Worm (Caenorhabditis elegans): ENCODE measurements around the gene mdt-8.

The mdt-8 gene

DNA sequence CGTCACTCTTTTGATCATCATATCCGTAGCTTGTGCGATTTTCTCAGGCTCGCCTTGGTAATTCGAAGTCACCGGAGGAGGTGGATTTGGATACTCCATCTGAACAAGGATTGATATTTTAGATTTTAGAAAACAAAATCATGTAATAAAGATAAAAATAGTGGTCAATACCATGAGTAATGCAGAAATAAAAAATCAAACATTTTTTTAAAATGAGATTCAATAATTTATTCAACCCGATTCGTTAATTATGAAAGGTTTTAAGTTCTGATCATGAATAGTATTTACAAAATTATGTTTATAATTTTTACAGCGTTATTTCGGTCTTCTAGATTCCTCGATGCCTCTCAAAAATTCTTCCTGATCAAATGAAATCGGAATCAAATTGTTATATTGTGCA lies at the start of gene mdt-8:
mdt-8 (minus strand) TSS at position 101 of the 400 bp plus-strand sequence.
- TF ChIP-seq pros-1 (tag; optimal IDR thresholded peaks at IDR 0.05) = no peak
- TF ChIP-seq elt-2 (tag; optimal IDR thresholded peaks at IDR 0.05) = no peak
- no peak for TF ChIP-seq sox-4 (tag; optimal IDR thresholded peaks at IDR 0.05)
- TF ChIP-seq ceh-9 (tag; optimal IDR thresholded peaks at IDR 0.05) = no peak
- TF ChIP-seq C38D4.7 (GFP tag; optimal IDR thresholded peaks at IDR 0.05) = no peak
- no peak for TF ChIP-seq syd-9 (tag; optimal IDR thresholded peaks at IDR 0.05)
- no peak for TF ChIP-seq eyg-1 (tag; optimal IDR thresholded peaks at IDR 0.05)
- no peak for TF ChIP-seq tbx-7 (tag; optimal IDR thresholded peaks at IDR 0.05)

ce11 chrII:11582698-11583097 lies 49.1 kb upstream of the mdt-8 start, which contains the start of gene ints-7:
ints-7 (plus strand) TSS chrII:11582849.
- no peak for TF ChIP-seq ceh-19 (GFP tag; optimal IDR thresholded peaks at IDR 0.05)
- no peak for TF ChIP-seq unc-3 (GFP tag; conservative IDR thresholded peaks at IDR 0.05)
- no peak for TF ChIP-seq unc-3 (tag; optimal IDR thresholded peaks at IDR 0.05)
- TF ChIP-seq ceh-30 (tag; optimal IDR thresholded peaks at IDR 0.05) = no peak
- no peak for TF ChIP-seq ceh-6 (GFP tag; optimal IDR thresholded peaks at IDR 0.05)
- TF ChIP-seq ceh-22 (tag; optimal IDR thresholded peaks at IDR 0.05) = no peak
- TF ChIP-seq ceh-48 (tag; optimal IDR thresholded peaks at IDR 0.05) = no peak
- no peak for TF ChIP-seq ceh-45 (GFP tag; IDR thresholded peaks at IDR 0.05)
- no peak for TF ChIP-seq odd-2 (tag; optimal IDR thresholded peaks at IDR 0.05)
- TF ChIP-seq unc-86 (tag; optimal IDR thresholded peaks at IDR 0.05) = no peak
- no peak for TF ChIP-seq C08G9.2 (tag; optimal IDR thresholded peaks at IDR 0.05)
- TF ChIP-seq zip-5 (tag; optimal IDR thresholded peaks at IDR 0.05) = no peak
- TF ChIP-seq unc-55 (GFP tag; optimal IDR thresholded peaks at IDR 0.05) = no peak
- TF ChIP-seq hlh-13 (GFP tag; optimal IDR thresholded peaks at IDR 0.05) = no peak
- TF ChIP-seq elt-2 (tag; optimal IDR thresholded peaks at IDR 0.05) = no peak

- TF ChIP-seq ceh-18 (tag; optimal IDR thresholded peaks at IDR 0.05) = no peak
- TF ChIP-seq npax-4 (tag; optimal IDR thresholded peaks at IDR 0.05) = no peak
- peak; percentile 4 for TF ChIP-seq unc-42 (tag; optimal IDR thresholded peaks at IDR 0.05)
- no peak for TF ChIP-seq sox-2 (GFP tag; IDR thresholded peaks at IDR 0.05)
- TF ChIP-seq ceh-31 (tag; optimal IDR thresholded peaks at IDR 0.05) = peak; percentile 39
- no peak for TF ChIP-seq K09A11.1 (tag; optimal IDR thresholded peaks at IDR 0.05; ENCODE audit: insufficient read depth)
- TF ChIP-seq pha-2 (tag; optimal IDR thresholded peaks at IDR 0.05) = no peak
- no peak for TF ChIP-seq ceh-9 (tag; optimal IDR thresholded peaks at IDR 0.05)
- TF ChIP-seq ceh-2 (tag; optimal IDR thresholded peaks at IDR 0.05) = peak; percentile 14
- TF ChIP-seq C08G9.2 (tag; optimal IDR thresholded peaks at IDR 0.05) = peak; percentile 20
Observed at ce11 chrII:11578327-11578726, 44.7 kb upstream of the mdt-8 start, which contains the start of gene smc-6. smc-6 (plus strand) TSS chrII:11578716.

- TF ChIP-seq che-1 (tag; optimal IDR thresholded peaks at IDR 0.05) = no peak
- TF ChIP-seq hlh-30 (tag; optimal IDR thresholded peaks at IDR 0.05; ENCODE audit: insufficient read depth) = no peak
- no peak for TF ChIP-seq ceh-48 (tag; optimal IDR thresholded peaks at IDR 0.05)
- no peak for TF ChIP-seq syd-9 (tag; optimal IDR thresholded peaks at IDR 0.05)
- TF ChIP-seq sdc-2 (tag; optimal IDR thresholded peaks at IDR 0.05) = no peak
- TF ChIP-seq nfya-1 (tag; optimal IDR thresholded peaks at IDR 0.05) = no peak
- no peak for TF ChIP-seq gmeb-2 (tag; optimal IDR thresholded peaks at IDR 0.05)
- TF ChIP-seq ceh-31 (tag; optimal IDR thresholded peaks at IDR 0.05) = no peak
- no peak for TF ChIP-seq ref-2 (tag; optimal IDR thresholded peaks at IDR 0.05)
- TF ChIP-seq Y22D7AL.16 (tag; optimal IDR thresholded peaks at IDR 0.05) = no peak
- TF ChIP-seq pqm-1 (tag; optimal IDR thresholded peaks at IDR 0.05) = no peak
- no peak for TF ChIP-seq pag-3 (tag; optimal IDR thresholded peaks at IDR 0.05; ENCODE audit: borderline replicate concordance)
- no peak for TF ChIP-seq T23F11.4 (GFP tag; optimal IDR thresholded peaks at IDR 0.05)
- no peak for TF ChIP-seq fkh-10 (GFP tag; optimal IDR thresholded peaks at IDR 0.05)
- TF ChIP-seq nhr-11 (tag; optimal IDR thresholded peaks at IDR 0.05) = no peak
- no peak for TF ChIP-seq pha-4 (tag; optimal IDR thresholded peaks at IDR 0.05)
- TF ChIP-seq ceh-34 (tag; optimal IDR thresholded peaks at IDR 0.05) = no peak
- no peak for TF ChIP-seq pax-1 (tag; optimal IDR thresholded peaks at IDR 0.05)
Observed at ce11 chrII:11577861-11578260, 44.2 kb upstream of the mdt-8 start.

Data from whole organism, late embryonic.